Worm (Caenorhabditis elegans) whole organism, young adult: ENCODE measurements around the gene uig-1.

Experiments used
- B0019.2 ChIP-seq: fragments of 200-800 bp; sonication (Bioruptor generic); conservative IDR thresholded peaks from 2 replicates; pipeline ENCODE4 v1.3.6; 2022; ENCODE audit warnings: missing genetic modification reagents, missing genetic modification characterization, missing compliant biosample characterization
- B0336.3 ChIP-seq: fragments of 200-800 bp; sonication (Bioruptor generic); IDR thresholded peaks from 2 replicates; pipeline ENCODE4 v1.3.6; 2022; ENCODE audit warnings: missing genetic modification characterization, missing compliant biosample characterization
- F37B4.10 ChIP-seq: fragments of 200-800 bp; sonication (Bioruptor generic); IDR thresholded peaks from 2 replicates; pipeline ENCODE4 v1.3.6; 2022; ENCODE audit warnings: missing genetic modification characterization, missing compliant biosample characterization
- F52B5.7 ChIP-seq: sonication (generic microtip); optimal IDR thresholded peaks from 2 replicates; lab custom pipeline; 2016; ENCODE audit warnings: mild to moderate bottlenecking, missing genetic modification characterization, missing compliant biosample characterization
- F57A8.1 ChIP-seq: fragments of 200-800 bp; sonication (Bioruptor generic); optimal IDR thresholded peaks from 2 replicates; lab custom pipeline; 2018; ENCODE audit warnings: mild to moderate bottlenecking, missing genetic modification characterization, moderate library complexity, missing compliant biosample characterization
- K12H6.12 ChIP-seq: fragments of 200-800 bp; sonication (Bioruptor generic); optimal IDR thresholded peaks from 2 replicates; lab custom pipeline; 2018; ENCODE audit warnings: mild to moderate bottlenecking, missing genetic modification characterization, missing compliant biosample characterization
- Y53G8AR.9 ChIP-seq: fragments of 200-800 bp; sonication (Bioruptor generic); conservative IDR thresholded peaks from 2 replicates; pipeline ENCODE4 v1.3.6; 2022; ENCODE audit warnings: missing genetic modification reagents, missing genetic modification characterization, missing compliant biosample characterization
- Y56A3A.18 ChIP-seq: fragments of 200-800 bp; sonication (Bioruptor generic); IDR thresholded peaks from 2 replicates; pipeline ENCODE4 v1.3.6; 2022; ENCODE audit warnings: missing genetic modification reagents, missing genetic modification characterization, missing compliant biosample characterization
- ZK185.1 ChIP-seq: sonication (generic microtip); optimal IDR thresholded peaks from 2 replicates; lab custom pipeline; 2016; ENCODE audit warnings: mild to moderate bottlenecking, missing genetic modification characterization, missing compliant biosample characterization; ENCODE audit not compliant: poor library complexity, severe bottlenecking
- atf-7 ChIP-seq: sonication (generic microtip); optimal IDR thresholded peaks from 2 replicates; lab custom pipeline; 2017; ENCODE audit warnings: mild to moderate bottlenecking, missing genetic modification characterization, missing compliant biosample characterization
- athp-1 ChIP-seq: sonication (generic microtip); optimal IDR thresholded peaks from 2 replicates; lab custom pipeline; 2017; ENCODE audit warnings: mild to moderate bottlenecking, missing genetic modification characterization, missing compliant biosample characterization
- attf-5 ChIP-seq: fragments of 200-800 bp; sonication (Bioruptor generic); optimal IDR thresholded peaks from 2 replicates; lab custom pipeline; 2018; ENCODE audit warnings: mild to moderate bottlenecking, missing genetic modification characterization, missing compliant biosample characterization
- ccch-3 ChIP-seq: fragments of 200-800 bp; sonication (Bioruptor generic); optimal IDR thresholded peaks from 2 replicates; lab custom pipeline; 2018; ENCODE audit warnings: mild to moderate bottlenecking, missing genetic modification characterization, missing compliant biosample characterization
- ceh-91 ChIP-seq: fragments of 200-800 bp; sonication (Bioruptor generic); IDR thresholded peaks from 2 replicates; pipeline ENCODE4 v1.3.6; 2022; ENCODE audit warnings: missing genetic modification reagents, missing genetic modification characterization, missing compliant biosample characterization
- dox-1 ChIP-seq: fragments of 200-800 bp; sonication (Bioruptor generic); IDR thresholded peaks from 2 replicates; pipeline ENCODE4 v1.3.6; 2022; ENCODE audit warnings: missing genetic modification reagents, missing genetic modification characterization, missing compliant biosample characterization
- dpff-1 ChIP-seq: sonication (generic microtip); optimal IDR thresholded peaks from 2 replicates; lab custom pipeline; 2017; ENCODE audit warnings: mild to moderate bottlenecking, missing genetic modification characterization, missing compliant biosample characterization
- egrh-3 ChIP-seq: fragments of 200-800 bp; sonication (Bioruptor generic); IDR thresholded peaks from 2 replicates; pipeline ENCODE4 v1.3.6; 2022; ENCODE audit warnings: missing genetic modification reagents, missing genetic modification characterization, missing compliant biosample characterization
- gei-17 ChIP-seq: fragments of 200-800 bp; sonication (Bioruptor generic); optimal IDR thresholded peaks from 2 replicates; lab custom pipeline; 2018; ENCODE audit warnings: mild to moderate bottlenecking, missing genetic modification characterization, missing compliant biosample characterization
- lag-1 ChIP-seq: fragments of 200-800 bp; sonication (Bioruptor generic); IDR thresholded peaks from 2 replicates; pipeline ENCODE4 v1.3.6; 2022; ENCODE audit warnings: missing genetic modification reagents, missing genetic modification characterization, missing compliant biosample characterization
- let-607 ChIP-seq, 2 experiments: fragments of 200-800 bp in 1 of 2; sonication (Bioruptor generic) in 1 of 2; sonication (generic microtip) in 1 of 2; optimal IDR thresholded peaks; 2 replicates each; lab custom pipeline; 2016 to 2018; ENCODE audit warnings: mild to moderate bottlenecking in 2 of 2, missing compliant biosample characterization in 2 of 2, missing genetic modification characterization in 2 of 2, moderate library complexity in 2 of 2, missing genotype in 1 of 2
- madf-10 ChIP-seq: sonication (generic microtip); optimal IDR thresholded peaks from 2 replicates; lab custom pipeline; 2016; ENCODE audit warnings: mild to moderate bottlenecking, missing genetic modification characterization, missing compliant biosample characterization
- madf-8 ChIP-seq: fragments of 200-800 bp; sonication (Bioruptor generic); conservative IDR thresholded peaks from 2 replicates; pipeline ENCODE4 v1.3.6; 2022; ENCODE audit warnings: missing genetic modification reagents, missing genetic modification characterization, missing compliant biosample characterization
- mcd-1 ChIP-seq: fragments of 200-800 bp; sonication (Bioruptor generic); IDR thresholded peaks from 2 replicates; pipeline ENCODE4 v1.3.6; 2022; ENCODE audit warnings: missing genetic modification reagents, missing genetic modification characterization, missing compliant biosample characterization
- nhr-120 ChIP-seq: fragments of 200-800 bp; sonication (Bioruptor generic); IDR thresholded peaks from 2 replicates; pipeline ENCODE4 v1.3.6; 2022; ENCODE audit warnings: missing genetic modification characterization, missing compliant biosample characterization
- nhr-80 ChIP-seq: sonication (generic microtip); optimal IDR thresholded peaks from 2 replicates; lab custom pipeline; 2016; ENCODE audit warnings: missing genetic modification characterization, missing compliant biosample characterization
- nhr-90 ChIP-seq: sonication (generic microtip); optimal IDR thresholded peaks from 2 replicates; lab custom pipeline; 2016; ENCODE audit warnings: missing genotype, mild to moderate bottlenecking, missing genetic modification characterization, missing compliant biosample characterization
- pbrm-1 ChIP-seq: fragments of 200-800 bp; sonication (Bioruptor generic); IDR thresholded peaks from 2 replicates; pipeline ENCODE4 v1.3.6; 2022; ENCODE audit warnings: missing genetic modification reagents, missing genetic modification characterization, missing compliant biosample characterization
- rcor-1 ChIP-seq: fragments of 200-800 bp; sonication (Bioruptor generic); IDR thresholded peaks from 2 replicates; pipeline ENCODE4 v1.3.6; 2022; ENCODE audit warnings: missing genetic modification reagents, missing genetic modification characterization, missing compliant biosample characterization
- rec-8 ChIP-seq, 2 experiments: sonication (generic microtip); optimal IDR thresholded peaks; 2 replicates each; lab custom pipeline; 2016; ENCODE audit warnings: mild to moderate bottlenecking in 2 of 2, missing genetic modification characterization in 2 of 2, missing genetic modification reagents in 2 of 2, missing genotype in 2 of 2, missing biosample characterization in 1 of 2, missing compliant biosample characterization in 1 of 2, moderate library complexity in 1 of 2
- sea-2 ChIP-seq: fragments of 200-800 bp; sonication (Bioruptor generic); IDR thresholded peaks from 2 replicates; pipeline ENCODE4 v1.3.6; 2022; ENCODE audit warnings: missing genetic modification characterization, missing compliant biosample characterization
- snpc-1.1 ChIP-seq: sonication (generic microtip); optimal IDR thresholded peaks from 2 replicates; lab custom pipeline; 2017; ENCODE audit warnings: missing genetic modification characterization, mild to moderate bottlenecking, missing compliant biosample characterization, antibody characterized with exemption, moderate library complexity, missing genotype, missing genetic modification reagents; ENCODE audit not compliant: insufficient read depth
- snpc-3.4 ChIP-seq: sonication (generic microtip); optimal IDR thresholded peaks from 2 replicates; lab custom pipeline; 2017; ENCODE audit warnings: missing genetic modification characterization, mild to moderate bottlenecking, missing compliant biosample characterization, antibody characterized with exemption, moderate library complexity, missing genotype, missing genetic modification reagents
- xnd-1 ChIP-seq: sonication (generic microtip); optimal IDR thresholded peaks from 2 replicates; lab custom pipeline; 2016; ENCODE audit warnings: missing genotype, missing genetic modification reagents, missing genetic modification characterization, missing compliant biosample characterization
- ztf-18 ChIP-seq: sonication (generic microtip); optimal IDR thresholded peaks from 2 replicates; lab custom pipeline; 2016; ENCODE audit warnings: missing genotype, mild to moderate bottlenecking, missing genetic modification characterization, missing compliant biosample characterization
- ztf-22 ChIP-seq: fragments of 200-800 bp; sonication (Bioruptor generic); optimal IDR thresholded peaks from 2 replicates; lab custom pipeline; 2018; ENCODE audit warnings: mild to moderate bottlenecking, missing genetic modification characterization, moderate library complexity, missing compliant biosample characterization
- ztf-25 ChIP-seq: fragments of 200-800 bp; sonication (Bioruptor generic); IDR thresholded peaks from 2 replicates; pipeline ENCODE4 v1.3.6; 2022; ENCODE audit warnings: missing genetic modification reagents, missing genetic modification characterization, missing compliant biosample characterization
- ztf-26 ChIP-seq: sonication (generic microtip); optimal IDR thresholded peaks from 2 replicates; lab custom pipeline; 2017; ENCODE audit warnings: missing genetic modification characterization, missing compliant biosample characterization
- ztf-28 ChIP-seq: fragments of 200-800 bp; sonication (Bioruptor generic); IDR thresholded peaks from 2 replicates; pipeline ENCODE4 v1.3.6; 2022; ENCODE audit warnings: missing genetic modification reagents, missing genetic modification characterization, missing compliant biosample characterization

The uig-1 gene

DNA sequence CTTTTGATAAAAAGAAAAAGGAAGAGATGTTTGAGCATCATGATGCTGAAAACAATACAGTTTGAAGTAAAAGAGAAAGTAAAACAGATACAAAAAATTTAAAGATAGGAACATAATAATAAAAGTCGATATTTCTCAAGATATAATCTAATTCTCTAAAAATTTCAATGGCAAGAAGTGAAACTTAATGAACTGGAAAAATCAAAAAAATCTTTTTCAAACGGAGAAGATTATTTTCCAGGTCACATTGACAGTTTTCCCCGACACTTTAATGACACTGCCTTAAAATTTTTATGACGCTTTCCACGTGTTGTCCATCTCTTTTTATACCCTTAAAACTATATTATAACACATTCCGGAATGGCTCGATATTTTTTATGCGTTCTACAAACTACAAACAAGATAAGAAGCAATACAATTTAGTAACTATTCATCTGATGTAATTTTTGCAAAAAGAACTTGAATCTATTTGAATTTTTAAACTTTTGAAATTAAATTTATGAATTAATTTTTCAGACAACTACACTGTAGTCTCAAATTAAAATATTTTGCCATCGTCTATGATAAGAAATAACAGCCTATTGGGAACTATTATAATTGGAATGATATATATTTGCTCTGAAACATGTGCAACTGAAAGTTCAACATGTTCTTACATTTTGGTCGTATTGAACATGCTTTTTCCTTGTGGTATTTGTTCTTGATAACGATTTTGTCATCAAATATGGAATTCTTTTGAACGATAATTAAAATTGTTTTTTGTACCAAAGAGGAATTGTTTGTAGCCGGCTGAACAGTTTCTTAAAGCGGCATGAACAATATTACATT, 29.4 kb upstream of the uig-1 start, which contains the start of gene C50B6.7:
Gene C50B6.7 (minus strand): TSS at position 51 of the 828 bp plus-strand sequence.
- TF ChIP-seq sea-2 (GFP tag; lab: Robert Waterston, UW) (no peak), xnd-1 (no peak), rcor-1 (no peak), pbrm-1 (GFP tag; lab: Robert Waterston, UW) (no peak), ztf-28 (GFP tag; lab: Robert Waterston, UW) (no peak), nhr-80 (peak; percentile 32)

DNA sequence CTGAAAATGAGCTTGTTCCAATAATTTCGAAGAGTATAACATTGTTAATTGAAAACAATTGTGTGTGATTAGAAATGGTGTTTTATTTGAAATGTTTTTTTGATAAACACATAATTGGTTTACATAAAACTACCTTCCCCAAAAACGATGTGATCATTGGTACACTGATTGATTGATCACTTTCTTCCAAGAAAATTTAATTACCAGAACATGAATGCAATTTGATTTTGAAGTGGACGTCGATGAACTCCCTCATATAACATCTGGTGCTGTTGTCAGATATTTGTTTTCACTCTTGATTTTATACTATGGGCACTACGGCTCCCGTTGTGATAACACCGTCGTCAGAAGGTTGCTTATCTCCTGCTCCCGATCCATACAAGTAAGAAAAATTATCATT, 24.9 kb upstream of the uig-1 start, which contains the start of gene srh-15:
Gene srh-15 (plus strand): TSS at position 301 of the 400 bp plus-strand sequence.
- TF ChIP-seq B0019.2 (GFP tag; lab: Robert Waterston, UW) (no peak), ztf-22 (GFP tag; lab: Kevin White, UChicago) (no peak), nhr-90 (tag; lab: Kevin White, UChicago) (no peak), lag-1 (no peak), gei-17 (GFP tag; lab: Kevin White, UChicago) (no peak), ztf-18 (tag; lab: Kevin White, UChicago) (no peak), let-607 (tag; optimal IDR thresholded peaks at IDR 0.05; lab: Kevin White, UChicago) (no peak), xnd-1 (no peak), Y56A3A.18 (GFP tag; lab: Robert Waterston, UW) (no peak)
- TF ChIP-seq, all 124 proteins: peak for 0

DNA sequence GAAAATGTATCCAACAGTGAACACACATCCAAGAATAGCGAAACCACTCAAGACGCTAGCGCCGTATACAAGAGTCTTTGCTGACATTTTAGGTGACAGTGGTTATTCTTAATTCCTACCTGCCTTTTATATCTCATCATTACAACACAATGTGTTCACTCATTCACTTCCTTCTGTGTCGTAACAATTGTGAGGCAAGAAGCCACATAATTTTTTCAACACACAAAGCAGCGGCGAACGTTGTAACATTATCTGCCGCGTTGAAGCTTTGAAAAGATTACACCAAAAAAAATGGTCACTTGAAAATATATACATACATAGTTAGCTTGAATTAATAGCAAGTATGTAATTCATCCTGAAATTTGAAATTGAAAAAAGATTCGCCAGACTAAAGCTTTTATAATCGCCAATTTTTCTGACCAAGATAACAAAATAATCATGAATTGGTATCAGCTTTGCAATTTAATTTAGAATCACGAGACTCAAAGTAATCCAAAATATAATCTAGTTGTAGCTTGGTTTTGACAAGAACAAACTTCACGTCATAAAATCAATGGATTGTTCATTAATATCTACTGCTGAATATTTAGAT, 22.2 kb upstream of the uig-1 start, which contains the start of the genes col-161 and srh-18:
Gene col-161 (minus strand): TSS at position 101 of the 592 bp plus-strand sequence.
Gene srh-18 (plus strand): TSS at position 542 of the 592 bp plus-strand sequence.
- TF ChIP-seq gei-17 (GFP tag; lab: Kevin White, UChicago) (no peak), B0336.3 (GFP tag; lab: Robert Waterston, UW) (no peak), F57A8.1 (no peak), attf-5 (GFP tag; lab: Kevin White, UChicago) (no peak), ccch-3 (no peak), nhr-120 (no peak), Y53G8AR.9 (GFP tag; lab: Robert Waterston, UW) (no peak), ceh-91 (GFP tag; lab: Robert Waterston, UW) (no peak), ztf-25 (GFP tag; lab: Robert Waterston, UW) (no peak), ZK185.1 (no peak), K12H6.12 (tag; lab: Kevin White, UChicago) (no peak), ztf-26 (tag; lab: Kevin White, UChicago) (no peak), sea-2 (GFP tag; lab: Robert Waterston, UW) (no peak), rcor-1 (no peak)
- TF ChIP-seq, all 124 proteins: peak for 0

DNA sequence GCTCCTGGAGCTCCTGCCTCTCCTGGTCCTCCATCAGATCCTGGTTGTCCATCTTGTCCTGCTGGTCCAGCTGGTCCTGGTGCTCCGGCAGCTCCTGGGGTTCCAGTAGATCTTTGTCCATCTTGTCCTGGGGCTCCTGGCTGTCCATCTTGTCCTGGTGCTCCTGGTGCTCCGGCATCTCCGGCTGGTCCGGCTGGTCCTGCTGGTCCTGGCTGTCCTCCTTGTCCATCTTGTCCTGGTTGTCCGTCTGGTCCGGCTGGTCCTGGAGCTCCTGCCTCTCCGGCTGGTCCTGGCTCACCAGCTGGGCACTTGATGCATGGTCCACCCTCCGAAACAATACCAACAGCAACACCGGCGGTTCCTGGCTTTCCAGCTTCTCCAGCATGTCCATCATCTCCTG, 21.5 kb upstream of the uig-1 start:
- TF ChIP-seq dox-1 (GFP tag; lab: Robert Waterston, UW) (0 out of 2 replicates have a peak, but pooled peaks have one; percentile 38), egrh-3 (GFP tag; lab: Robert Waterston, UW) (peak; percentile 93), F37B4.10 (GFP tag; lab: Robert Waterston, UW) (0 out of 2 replicates have a peak, but pooled peaks have one; percentile 83), ztf-25 (GFP tag; lab: Robert Waterston, UW) (0 out of 2 replicates have a peak, but pooled peaks have one; percentile 38)

DNA sequence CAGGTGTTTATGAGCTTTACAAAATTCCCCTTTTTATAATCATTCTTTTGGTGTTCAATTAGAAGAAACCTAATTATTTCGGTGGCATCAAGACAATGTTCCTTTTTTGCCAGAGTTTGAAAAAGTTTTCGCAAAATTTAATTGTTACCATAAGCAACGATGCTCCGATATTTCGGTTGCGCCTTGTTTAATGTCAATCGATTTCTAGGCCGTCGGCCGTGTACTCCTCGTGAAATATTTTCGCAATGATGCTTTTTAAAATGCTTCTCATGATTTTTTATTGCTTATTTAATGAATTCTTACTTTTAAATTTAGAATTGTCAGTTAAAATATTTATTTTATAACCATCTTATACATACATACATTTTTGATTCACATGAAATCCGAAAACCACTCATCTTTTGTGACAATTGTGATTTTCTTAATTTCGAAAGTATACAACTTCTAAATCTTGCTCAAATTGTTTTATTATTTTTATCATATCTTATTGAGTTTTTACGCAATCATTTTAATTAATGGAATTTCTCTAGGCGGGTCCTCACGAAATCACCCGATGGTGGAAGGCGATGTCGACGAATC, 17.4 kb upstream of the uig-1 start, which contains the start of gene C50B6.3:
Gene C50B6.3 (plus strand): TSS at position 529 of the 579 bp plus-strand sequence.
- TF ChIP-seq F57A8.1 (no peak), madf-8 (GFP tag; lab: Robert Waterston, UW) (peak; percentile 27; the same call in 1 of the 2 replicates), atf-7 (tag; lab: Kevin White, UChicago) (no peak), mcd-1 (GFP tag; lab: Robert Waterston, UW) (peak; percentile 59; the same call in 1 of the 2 replicates), dpff-1 (tag; lab: Kevin White, UChicago) (no peak), xnd-1 (no peak), F52B5.7 (tag; lab: Kevin White, UChicago) (no peak), madf-10 (tag; lab: Kevin White, UChicago) (peak; percentile 34), rec-8 (tag; optimal IDR thresholded peaks at IDR 0.05; lab: Kevin White, UChicago) (peak in 1 of 2 experiments; percentile 14), athp-1 (tag; lab: Kevin White, UChicago) (peak; percentile 30), snpc-1.1 (tag; lab: Kevin White, UChicago) (no peak), snpc-3.4 (tag; lab: Kevin White, UChicago) (peak; percentile 42)
